Fruit fly (Drosophila melanogaster): Measurements from ENCODE around the gene bocks.
A peak's percentile ranks its signal among the peaks of the same experiment; 100 is the strongest.

Gene bocks

dm6 chr3R:9586663-9587248, 4.0 kb downstream of the bocks start, which contains the start of gene P58IPK (continued):
- TF ChIP-seq CG9876 (GFP tag; optimal IDR thresholded peaks at IDR 0.05) (peak; percentile 57), CG8089 (GFP tag; optimal IDR thresholded peaks at IDR 0.05) (no peak), kah (GFP tag; optimal IDR thresholded peaks at IDR 0.05) (peak; percentile 55), lilli (GFP tag; optimal IDR thresholded peaks at IDR 0.05) (peak; percentile 87), CG17568 (GFP tag; optimal IDR thresholded peaks at IDR 0.05) (no peak), twi (tag; optimal IDR thresholded peaks at IDR 0.05) (peak; percentile 31), Tbp (GFP tag; optimal IDR thresholded peaks at IDR 0.05) (no peak), Sox100B (GFP tag; optimal IDR thresholded peaks at IDR 0.05) (no peak), CG18262 (tag; optimal IDR thresholded peaks at IDR 0.05) (peak; percentile 35), CG17361 (GFP tag; IDR thresholded peaks at IDR 0.05) (peak; percentile 75), CG6254 (GFP tag; optimal IDR thresholded peaks at IDR 0.05) (no peak), fru (optimal IDR thresholded peaks at IDR 0.05) (no peak), pb (GFP tag; optimal IDR thresholded peaks at IDR 0.05) (peak; percentile 38)

DNA sequence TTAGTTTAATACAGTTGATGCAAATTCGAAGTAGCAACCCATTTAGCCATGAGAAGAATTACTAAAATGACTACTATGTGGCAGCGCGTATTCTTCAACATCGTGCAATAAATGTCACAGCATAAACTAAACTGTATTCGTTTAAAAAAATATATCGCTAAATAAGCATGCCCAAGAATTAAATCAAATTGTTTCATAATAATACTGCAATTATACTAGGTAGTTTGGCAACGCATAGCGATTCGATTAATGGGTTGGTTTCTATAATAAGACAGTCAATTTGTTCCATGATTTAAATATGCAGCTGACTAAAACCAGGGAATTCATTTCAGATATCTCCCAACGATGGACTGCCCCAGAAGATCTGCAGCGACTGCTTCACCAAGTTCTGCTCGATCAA, 7.7 kb downstream of the bocks start, which contains the start of gene CG33654:
Gene CG33654 (minus strand): TSS at position 101 of the 400 bp plus-strand sequence.
- no peak for TF ChIP-seq CG11696 (GFP tag; IDR thresholded peaks at IDR 0.05)
- no peak for TF ChIP-seq grn (GFP tag; optimal IDR thresholded peaks at IDR 0.05)
- TF ChIP-seq E2f2 (GFP tag; IDR thresholded peaks at IDR 0.05) = no peak
- TF ChIP-seq E2f1 (GFP tag; IDR thresholded peaks at IDR 0.05) = no peak
- TF ChIP-seq da (GFP tag; optimal IDR thresholded peaks at IDR 0.05) = no peak
- TF ChIP-seq aop (GFP tag; IDR thresholded peaks at IDR 0.05) = no peak
- no peak for TF ChIP-seq CG33213 (GFP tag; optimal IDR thresholded peaks at IDR 0.05)
- TF ChIP-seq CG12236 (GFP tag; optimal IDR thresholded peaks at IDR 0.05) = no peak
- TF ChIP-seq Meics (GFP tag; optimal IDR thresholded peaks at IDR 0.05) = no peak
- no peak for TF ChIP-seq D19B (GFP tag; optimal IDR thresholded peaks at IDR 0.05)
- TF ChIP-seq CG13287 (GFP tag; IDR thresholded peaks at IDR 0.05; ENCODE audit: partially characterized antibody) = no peak
- TF ChIP-seq CG12769 (tag; optimal IDR thresholded peaks at IDR 0.05) = no peak
- TF ChIP-seq MTF-1 (GFP tag; optimal IDR thresholded peaks at IDR 0.05; ENCODE audit: borderline replicate concordance) = no peak
- TF ChIP-seq pan (optimal IDR thresholded peaks at IDR 0.05) = no peak
- no peak for TF ChIP-seq pan (GFP tag; optimal IDR thresholded peaks at IDR 0.05 in 1 of 2, IDR thresholded peaks at IDR 0.05 in 1 of 2)
- no peak for TF ChIP-seq D19A (tag; optimal IDR thresholded peaks at IDR 0.05)

dm6 chr3R:9581973-9582372, 8.8 kb downstream of the bocks start:
- no peak for TF ChIP-seq Vsx1 (GFP tag; optimal IDR thresholded peaks at IDR 0.05)
- no peak for TF ChIP-seq CG7786 (GFP tag; optimal IDR thresholded peaks at IDR 0.05)
- no peak for TF ChIP-seq lmd (GFP tag; IDR thresholded peaks at IDR 0.05)
- no peak for TF ChIP-seq Dek (tag; optimal IDR thresholded peaks at IDR 0.05)

DNA sequence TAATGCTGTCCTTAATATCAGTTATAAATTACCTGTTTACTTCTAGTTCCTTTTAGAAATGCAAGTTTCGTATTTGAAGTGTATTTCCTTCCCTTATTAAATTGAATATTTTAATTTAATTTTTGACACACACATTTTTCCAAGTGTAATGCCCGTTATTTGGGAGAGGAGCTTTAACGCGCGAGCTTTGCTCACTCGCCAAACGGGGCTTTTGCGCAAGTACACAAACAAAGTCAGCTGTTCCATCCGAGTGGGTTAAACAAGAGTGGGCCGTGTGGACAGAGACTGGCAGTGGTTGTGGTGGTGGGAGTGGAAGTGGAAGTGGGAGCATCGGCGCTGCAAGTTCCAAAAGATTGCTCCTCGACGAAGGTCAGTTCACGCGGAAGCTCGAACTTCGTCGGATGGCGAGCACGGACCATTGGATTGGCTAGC, 9.7 kb downstream of the bocks start, which contains the start of gene CG8301:
Gene CG8301 (plus strand): TSS at position 218 of the 432 bp plus-strand sequence.
- TF ChIP-seq Hr51 (GFP tag; optimal IDR thresholded peaks at IDR 0.05) (peak in 1 of 2 experiments; percentile 62), pho (GFP tag; optimal IDR thresholded peaks at IDR 0.05) (peak; percentile 10), CG14965 (GFP tag; optimal IDR thresholded peaks at IDR 0.05; ENCODE audit: borderline replicate concordance) (no peak), Fer3 (tag; optimal IDR thresholded peaks at IDR 0.05) (peak; percentile 30), CG30403 (GFP tag; optimal IDR thresholded peaks at IDR 0.05) (peak; percentile 39), salm (tag; optimal IDR thresholded peaks at IDR 0.05) (no peak), CG10321 (GFP tag; IDR thresholded peaks at IDR 0.05) (no peak), CG15269 (tag; optimal IDR thresholded peaks at IDR 0.05) (peak; percentile 52), Atf-2 (GFP tag; optimal IDR thresholded peaks at IDR 0.05) (no peak), CG11456 (GFP tag; IDR thresholded peaks at IDR 0.05) (no peak), hb (GFP tag; IDR thresholded peaks at IDR 0.05; ENCODE audit: partially characterized antibody) (no peak), CG10147 (GFP tag; optimal IDR thresholded peaks at IDR 0.05) (no peak), CG6175 (GFP tag; IDR thresholded peaks at IDR 0.05) (no peak), Dref (GFP tag; IDR thresholded peaks at IDR 0.05) (no peak), exex (tag; optimal IDR thresholded peaks at IDR 0.05) (no peak), Mes4 (GFP tag; optimal IDR thresholded peaks at IDR 0.05) (no peak)

All from whole organism, embryonic.